Worm (Caenorhabditis elegans): Measurements from ENCODE around the gene C38C3.4.

The C38C3.4 gene

DNA sequence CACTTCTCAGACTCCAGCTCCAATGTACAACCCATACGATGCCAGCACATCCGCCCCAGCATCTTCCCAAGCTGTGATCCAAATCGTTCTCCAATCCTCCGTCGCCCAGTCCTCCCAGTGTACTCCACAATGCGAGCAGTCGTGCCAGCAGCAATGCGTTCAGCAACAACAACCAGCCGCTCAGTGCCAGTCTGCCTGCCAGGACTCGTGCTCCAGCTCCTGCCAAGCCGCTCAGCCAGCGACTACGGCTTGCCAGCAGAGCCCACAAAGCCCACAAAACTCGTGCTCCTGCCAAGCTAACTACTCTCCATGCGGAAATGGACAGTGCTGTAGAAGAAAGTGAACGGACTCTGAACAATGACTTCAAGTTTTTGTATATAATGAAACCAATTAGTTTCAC, 15.9 kb upstream of the C38C3.4 start:
- TF ChIP-seq mxl-3 (GFP tag; optimal IDR thresholded peaks at IDR 0.05) (no peak), daf-12 (tag; optimal IDR thresholded peaks at IDR 0.05) (no peak), lim-7 (GFP tag; IDR thresholded peaks at IDR 0.05) (0 out of 2 replicates have a peak, but pooled peaks have one; percentile 36), lin-15B (tag; optimal IDR thresholded peaks at IDR 0.05) (no peak), zag-1 (tag; optimal IDR thresholded peaks at IDR 0.05) (no peak), set-16 (GFP tag; IDR thresholded peaks at IDR 0.05) (peak; percentile 89), nhr-10 (tag; optimal IDR thresholded peaks at IDR 0.05) (no peak), F44E2.7 (GFP tag; IDR thresholded peaks at IDR 0.05) (0 out of 2 replicates have a peak, but pooled peaks have one; percentile 30), F49E8.2 (tag; optimal IDR thresholded peaks at IDR 0.05; ENCODE audit: borderline replicate concordance) (no peak)

DNA sequence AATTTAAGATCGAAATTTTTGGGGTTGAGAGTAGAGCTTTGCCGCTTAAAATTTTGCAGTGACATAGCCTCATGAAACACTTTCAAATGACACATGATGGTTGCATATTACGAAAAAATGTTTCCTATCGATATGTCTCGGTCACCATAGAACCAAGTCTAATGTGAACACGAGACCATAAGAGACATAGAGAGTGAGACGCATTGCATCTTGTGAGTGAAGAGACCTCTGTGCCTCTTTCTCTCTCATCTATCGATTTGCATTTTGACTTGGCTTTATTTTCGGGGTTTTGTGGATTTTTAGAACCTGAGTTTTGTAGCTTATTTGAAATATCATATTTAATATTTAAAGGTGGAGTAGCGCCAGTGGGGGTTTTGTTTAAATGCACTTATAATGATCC, 14.9 kb upstream of the C38C3.4 start:
- TF ChIP-seq nhr-111 (GFP tag; optimal IDR thresholded peaks at IDR 0.05), result no peak
- no peak for TF ChIP-seq dpl-1 (GFP tag; optimal IDR thresholded peaks at IDR 0.05)
- TF ChIP-seq hlh-11 (tag; optimal IDR thresholded peaks at IDR 0.05), result peak; percentile 42
- no peak for TF ChIP-seq rbr-2 (tag; optimal IDR thresholded peaks at IDR 0.05)
- TF ChIP-seq duxl-1 (tag; optimal IDR thresholded peaks at IDR 0.05; ENCODE audit: poor library complexity), result no peak
- TF ChIP-seq mdl-1 (tag; optimal IDR thresholded peaks at IDR 0.05), result peak in 1 of 2 experiments; percentile 65
- TF ChIP-seq F10B5.3 (tag; optimal IDR thresholded peaks at IDR 0.05), result no peak
- no peak for TF ChIP-seq ceh-82 (tag; optimal IDR thresholded peaks at IDR 0.05)
- TF ChIP-seq ztf-7 (tag; optimal IDR thresholded peaks at IDR 0.05), result no peak
- no peak for TF ChIP-seq tra-1 (GFP tag; IDR thresholded peaks at IDR 0.05)
- no peak for TF ChIP-seq nhr-102 (tag; optimal IDR thresholded peaks at IDR 0.05)
- TF ChIP-seq Y105C5A.15 (GFP tag; IDR thresholded peaks at IDR 0.05), result no peak
- peak; percentile 43 for TF ChIP-seq dve-1 (tag; optimal IDR thresholded peaks at IDR 0.05; ENCODE audit: insufficient read depth)
- peak; percentile 43; the same call in 1 of the 2 replicates for TF ChIP-seq hmg-1.1 (GFP tag; IDR thresholded peaks at IDR 0.05)
- TF ChIP-seq unc-62 (GFP tag; optimal IDR thresholded peaks at IDR 0.05 in 1 of 2), result peak in 1 of 2 experiments; percentile 38
- TF ChIP-seq unc-62 (tag; optimal IDR thresholded peaks at IDR 0.05), result no peak
- peak; percentile 50 for TF ChIP-seq dmd-6 (GFP tag; IDR thresholded peaks at IDR 0.05)
- TF ChIP-seq hlh-30 (tag; optimal IDR thresholded peaks at IDR 0.05; ENCODE audit: insufficient read depth), result peak; percentile 97
- TF ChIP-seq ZK546.5 (tag; optimal IDR thresholded peaks at IDR 0.05), result no peak
- TF ChIP-seq egl-27 (tag; optimal IDR thresholded peaks at IDR 0.05), result no peak
- TF ChIP-seq nhr-6 (tag; optimal IDR thresholded peaks at IDR 0.05), result peak; percentile 32
- TF ChIP-seq nhr-28 (tag; optimal IDR thresholded peaks at IDR 0.05), result peak; percentile 36
- no peak for TF ChIP-seq T20F7.1 (GFP tag; optimal IDR thresholded peaks at IDR 0.05)
- peak; percentile 31 for TF ChIP-seq mep-1 (tag; optimal IDR thresholded peaks at IDR 0.05)
- TF ChIP-seq nhr-48 (tag; optimal IDR thresholded peaks at IDR 0.05), result no peak
- TF ChIP-seq nhr-25 (tag; optimal IDR thresholded peaks at IDR 0.05; ENCODE audit: borderline replicate concordance, insufficient read depth), result no peak
- no peak for TF ChIP-seq lsy-2 (tag; optimal IDR thresholded peaks at IDR 0.05)
- no peak for TF ChIP-seq madf-5 (GFP tag; IDR thresholded peaks at IDR 0.05)
- TF ChIP-seq mes-2 (tag; optimal IDR thresholded peaks at IDR 0.05; ENCODE audit: poor library complexity, severe bottlenecking), result peak; percentile 57
- no peak for TF ChIP-seq arid-1 (GFP tag; conservative IDR thresholded peaks at IDR 0.05)

DNA sequence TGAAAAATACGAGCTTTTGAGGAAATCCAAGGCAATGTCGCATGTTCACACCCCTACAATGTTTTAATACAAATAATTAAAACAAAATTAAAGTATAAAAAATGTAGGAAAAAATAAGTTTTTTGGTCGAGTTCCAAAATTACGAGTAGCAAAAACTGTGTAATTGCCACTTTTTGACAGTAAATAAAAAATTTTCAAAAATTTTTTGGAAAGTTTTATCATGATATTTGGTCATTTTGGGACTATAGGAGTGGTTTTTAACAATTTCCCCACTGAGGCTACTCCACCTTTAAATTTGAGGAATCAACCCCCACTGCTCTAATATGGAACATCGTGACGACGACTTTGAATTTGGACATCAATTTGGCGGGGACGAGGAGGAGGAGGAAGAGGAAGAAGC, 14.4 kb upstream of the C38C3.4 start, which contains the start of gene gid-8:
Gene gid-8 (plus strand): TSS at position 301 of the 400 bp plus-strand sequence.
- TF ChIP-seq ama-1 (optimal IDR thresholded peaks at IDR 0.05), result no peak
- no peak for TF ChIP-seq daf-16 (GFP tag; optimal IDR thresholded peaks at IDR 0.05)
- no peak for TF ChIP-seq daf-16 (tag; optimal IDR thresholded peaks at IDR 0.05)
- no peak for TF ChIP-seq hif-1 (tag; optimal IDR thresholded peaks at IDR 0.05)
- TF ChIP-seq hmg-1.1 (GFP tag; IDR thresholded peaks at IDR 0.05), result no peak
- TF ChIP-seq ceh-82 (tag; optimal IDR thresholded peaks at IDR 0.05), result no peak
- no peak for TF ChIP-seq nhr-237 (tag; optimal IDR thresholded peaks at IDR 0.05)
- TF ChIP-seq nhr-76 (tag; optimal IDR thresholded peaks at IDR 0.05), result no peak
- no peak for TF ChIP-seq R02D3.7 (tag; optimal IDR thresholded peaks at IDR 0.05)
- TF ChIP-seq F10B5.3 (tag; optimal IDR thresholded peaks at IDR 0.05), result no peak
- no peak for TF ChIP-seq mxl-3 (GFP tag; optimal IDR thresholded peaks at IDR 0.05)
- TF ChIP-seq T20F7.1 (GFP tag; optimal IDR thresholded peaks at IDR 0.05), result no peak
